Fruit fly (Drosophila melanogaster): Measurements from ENCODE around the gene Agpat3.

dm6 chr3L:16347914-16348313 lies 37.8 kb downstream of the Agpat3 start, which contains the start of gene mRpS34:
- TF ChIP-seq CG8159 (tag; optimal IDR thresholded peaks at IDR 0.05) (no peak), CG9948 (tag; optimal IDR thresholded peaks at IDR 0.05) (no peak), rn (GFP tag; IDR thresholded peaks at IDR 0.05) (no peak), gl (tag; optimal IDR thresholded peaks at IDR 0.05) (no peak), Snoo (tag; optimal IDR thresholded peaks at IDR 0.05) (no peak), CG8301 (tag; optimal IDR thresholded peaks at IDR 0.05) (no peak), EcR (GFP tag; optimal IDR thresholded peaks at IDR 0.05) (no peak), CG10348 (GFP tag; IDR thresholded peaks at IDR 0.05) (no peak), CG13204 (GFP tag; optimal IDR thresholded peaks at IDR 0.05) (no peak), CG34367 (tag; optimal IDR thresholded peaks at IDR 0.05) (no peak), CG15710 (tag; optimal IDR thresholded peaks at IDR 0.05) (no peak), CG4496 (GFP tag; IDR thresholded peaks at IDR 0.05) (no peak), CG17806 (tag; optimal IDR thresholded peaks at IDR 0.05) (no peak)
